Worm (Caenorhabditis elegans): Measurements from ENCODE around the gene C18B2.5.

Gene C18B2.5

ce11 chrX:3576239-3576638 is 34.7 kb downstream of the C18B2.5 start, which contains the start of gene ckc-1:
Gene ckc-1, plus strand, starts transcription at chrX:3576606.
- no peak for TF ChIP-seq ztf-29 (GFP tag; IDR thresholded peaks at IDR 0.05)
- TF ChIP-seq T22C8.4 (GFP tag; IDR thresholded peaks at IDR 0.05): no peak
- TF ChIP-seq med-1 (GFP tag; optimal IDR thresholded peaks at IDR 0.05; ENCODE audit: insufficient read depth): no peak
- TF ChIP-seq ztf-23 (GFP tag; IDR thresholded peaks at IDR 0.05): no peak
- no peak for TF ChIP-seq ref-1 (GFP tag; conservative IDR thresholded peaks at IDR 0.05)
- TF ChIP-seq cog-1 (tag; optimal IDR thresholded peaks at IDR 0.05): no peak

- TF ChIP-seq cog-1 (tag; optimal IDR thresholded peaks at IDR 0.05): no peak
- no peak for TF ChIP-seq med-1 (GFP tag; optimal IDR thresholded peaks at IDR 0.05; ENCODE audit: insufficient read depth)
- TF ChIP-seq tab-1 (GFP tag; IDR thresholded peaks at IDR 0.05): no peak
- TF ChIP-seq T22C8.4 (GFP tag; IDR thresholded peaks at IDR 0.05): no peak
- no peak for TF ChIP-seq ztf-29 (GFP tag; IDR thresholded peaks at IDR 0.05)
- no peak for TF ChIP-seq flt-1 (GFP tag; IDR thresholded peaks at IDR 0.05)
- no peak for TF ChIP-seq ztf-23 (GFP tag; IDR thresholded peaks at IDR 0.05)
- TF ChIP-seq klf-2 (GFP tag; conservative IDR thresholded peaks at IDR 0.05): no peak
Observed at ce11 chrX:3573482-3573881, 37.4 kb downstream of the C18B2.5 start, which contains the start of gene T27A10.5. Gene T27A10.5, minus strand, starts transcription at chrX:3573582.

- TF ChIP-seq cog-1 (tag; optimal IDR thresholded peaks at IDR 0.05) (no peak), flt-1 (GFP tag; IDR thresholded peaks at IDR 0.05) (no peak), tab-1 (GFP tag; IDR thresholded peaks at IDR 0.05) (no peak), ztf-23 (GFP tag; IDR thresholded peaks at IDR 0.05) (no peak), ztf-29 (GFP tag; IDR thresholded peaks at IDR 0.05) (no peak), klf-2 (GFP tag; conservative IDR thresholded peaks at IDR 0.05) (no peak), med-1 (GFP tag; optimal IDR thresholded peaks at IDR 0.05; ENCODE audit: insufficient read depth) (no peak), T22C8.4 (GFP tag; IDR thresholded peaks at IDR 0.05) (no peak), ref-1 (GFP tag; conservative IDR thresholded peaks at IDR 0.05) (no peak)
Observed at ce11 chrX:3572490-3572889, 38.4 kb downstream of the C18B2.5 start, which contains the start of gene vit-3. Gene vit-3, minus strand, starts transcription at chrX:3572549.

ce11 chrX:3566856-3567255 is 44.0 kb downstream of the C18B2.5 start:
- TF ChIP-seq ztf-29 (GFP tag; IDR thresholded peaks at IDR 0.05) (no peak), ref-1 (GFP tag; conservative IDR thresholded peaks at IDR 0.05) (no peak), T22C8.4 (GFP tag; IDR thresholded peaks at IDR 0.05) (no peak), ztf-23 (GFP tag; IDR thresholded peaks at IDR 0.05) (no peak)

ce11 chrX:3563903-3564302 is 47.0 kb downstream of the C18B2.5 start, which contains the start of gene vit-4:
Gene vit-4, minus strand, starts transcription at chrX:3563965.
- no peak for TF ChIP-seq ref-1 (GFP tag; conservative IDR thresholded peaks at IDR 0.05)
- no peak for TF ChIP-seq ztf-23 (GFP tag; IDR thresholded peaks at IDR 0.05)
- TF ChIP-seq cog-1 (tag; optimal IDR thresholded peaks at IDR 0.05): no peak
- no peak for TF ChIP-seq tab-1 (GFP tag; IDR thresholded peaks at IDR 0.05)
- TF ChIP-seq ztf-29 (GFP tag; IDR thresholded peaks at IDR 0.05): no peak
